Fruit fly (Drosophila melanogaster) whole organism, larva: ENCODE data around the gene CG6865.
A peak's percentile ranks its signal among the peaks of the same experiment; 100 is the strongest.

ENCODE experiments used
- noc ChIP-seq: fragments of 200-800 bp; sonication (Bioruptor generic); optimal IDR thresholded peaks from 3 replicates; lab custom pipeline; 2019; ENCODE audit warnings: missing biosample characterization, mild to moderate bottlenecking, missing genetic modification characterization, moderate library complexity

Gene CG6865

dm6 chr3L:18860467-18860866 lies 3.0 kb upstream of the CG6865 start:
- no peak for TF ChIP-seq noc

- TF ChIP-seq noc: no peak
These were observed 1.6 kb upstream of the CG6865 start for dm6 chr3L:18861893-18862292.

dm6 chr3L:18865447-18866367 lies 2.3 kb downstream of the CG6865 start, which contains the start of gene CG14074:
TSS of gene CG14074 (plus strand) at chr3L:18866225.
- no peak for TF ChIP-seq noc

dm6 chr3L:18867521-18867920 lies 4.1 kb downstream of the CG6865 start, which contains the start of gene Dysb:
TSS of gene Dysb (plus strand) at chr3L:18867771.
- TF ChIP-seq noc: peak; percentile 88

DNA sequence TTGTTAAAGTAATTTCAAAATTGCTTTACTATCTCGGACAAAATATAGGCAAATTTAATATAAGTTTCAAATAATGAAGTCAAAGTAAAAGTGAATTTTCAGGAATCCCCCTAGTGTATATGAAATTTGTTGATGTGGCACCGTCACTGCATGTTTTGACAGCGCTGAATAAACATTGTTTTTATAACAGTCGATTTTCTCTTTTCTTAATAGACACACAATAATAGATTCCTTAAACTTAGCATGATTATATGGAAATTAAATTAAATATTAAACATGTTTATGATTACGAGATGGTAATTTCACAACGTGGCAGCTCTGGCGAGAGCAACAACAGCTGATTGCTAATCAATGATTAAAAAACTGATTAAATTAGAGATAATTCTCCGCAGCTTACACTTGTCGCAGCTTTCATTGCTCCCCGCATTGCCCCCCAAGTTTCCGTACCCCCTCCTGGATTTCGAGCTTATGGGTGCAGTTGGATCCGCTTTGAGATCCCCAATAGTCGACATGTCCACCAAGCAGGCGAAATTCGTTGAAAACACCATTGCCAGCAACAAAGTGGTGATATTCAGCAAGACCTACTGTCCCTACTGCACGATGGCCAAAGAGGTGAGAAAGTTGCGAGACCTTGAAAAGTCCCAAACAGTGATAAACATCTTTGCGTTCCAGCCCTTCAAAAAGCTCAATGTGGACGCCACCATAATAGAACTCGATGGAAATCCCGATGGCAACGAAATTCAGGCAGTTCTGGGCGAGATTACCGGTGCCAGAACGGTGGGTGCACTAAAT lies 5.8 kb downstream of the CG6865 start, which contains the start of gene Grx1:
Grx1 (plus strand) TSS at position 196 of the 792 bp plus-strand sequence.
- TF ChIP-seq noc: peak; percentile 56

DNA sequence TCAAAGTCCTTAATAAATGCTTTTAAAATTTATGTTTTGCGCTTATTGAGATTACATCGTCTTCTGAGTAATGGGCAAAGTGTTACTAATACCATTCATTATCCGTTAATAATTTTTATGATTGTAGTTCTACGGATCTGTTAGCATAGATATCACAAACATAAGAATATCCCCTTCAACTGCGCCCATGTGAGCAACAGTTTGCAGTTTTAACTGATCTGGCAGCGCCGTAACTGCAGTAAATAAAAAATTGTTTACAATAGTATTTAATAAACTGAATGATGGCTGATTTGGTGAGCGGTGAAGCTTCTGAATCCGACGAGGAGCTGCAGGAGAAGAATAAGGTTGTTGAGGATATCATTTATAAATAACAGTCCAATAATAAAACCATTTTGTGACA lies 6.6 kb downstream of the CG6865 start, which contains the start of gene Blos3:
Blos3 (plus strand) TSS at position 198 of the 400 bp plus-strand sequence.
- no peak for TF ChIP-seq noc

DNA sequence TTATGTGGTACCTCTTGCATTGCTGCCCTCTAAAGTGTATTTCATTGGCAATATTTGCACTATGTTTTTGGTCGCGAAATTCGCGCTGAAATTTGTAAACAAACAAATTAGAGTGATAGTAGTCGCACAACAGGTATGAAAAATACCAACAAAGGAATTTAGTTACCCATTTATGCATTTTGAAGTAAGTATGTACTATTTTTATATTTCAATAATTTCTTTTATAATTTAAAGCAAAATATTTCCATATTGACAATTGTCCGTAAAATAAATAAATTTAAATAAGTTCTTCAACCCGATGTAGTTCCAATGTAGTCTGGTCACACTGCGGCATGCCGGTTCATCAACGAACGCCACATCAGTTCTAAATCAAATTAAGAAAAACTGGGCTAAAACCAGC lies 9.0 kb downstream of the CG6865 start, which contains the start of the genes Rad9 and Uggt:
Rad9 (minus strand) TSS at position 114 of the 400 bp plus-strand sequence.
Uggt (plus strand) TSS at position 308 of the 400 bp plus-strand sequence.
- no peak for TF ChIP-seq noc

- no peak for TF ChIP-seq noc
These were observed 18.2 kb downstream of the CG6865 start for dm6 chr3L:18881613-18882012.

dm6 chr3L:18889222-18889866 lies 25.9 kb downstream of the CG6865 start:
- no peak for TF ChIP-seq noc

DNA sequence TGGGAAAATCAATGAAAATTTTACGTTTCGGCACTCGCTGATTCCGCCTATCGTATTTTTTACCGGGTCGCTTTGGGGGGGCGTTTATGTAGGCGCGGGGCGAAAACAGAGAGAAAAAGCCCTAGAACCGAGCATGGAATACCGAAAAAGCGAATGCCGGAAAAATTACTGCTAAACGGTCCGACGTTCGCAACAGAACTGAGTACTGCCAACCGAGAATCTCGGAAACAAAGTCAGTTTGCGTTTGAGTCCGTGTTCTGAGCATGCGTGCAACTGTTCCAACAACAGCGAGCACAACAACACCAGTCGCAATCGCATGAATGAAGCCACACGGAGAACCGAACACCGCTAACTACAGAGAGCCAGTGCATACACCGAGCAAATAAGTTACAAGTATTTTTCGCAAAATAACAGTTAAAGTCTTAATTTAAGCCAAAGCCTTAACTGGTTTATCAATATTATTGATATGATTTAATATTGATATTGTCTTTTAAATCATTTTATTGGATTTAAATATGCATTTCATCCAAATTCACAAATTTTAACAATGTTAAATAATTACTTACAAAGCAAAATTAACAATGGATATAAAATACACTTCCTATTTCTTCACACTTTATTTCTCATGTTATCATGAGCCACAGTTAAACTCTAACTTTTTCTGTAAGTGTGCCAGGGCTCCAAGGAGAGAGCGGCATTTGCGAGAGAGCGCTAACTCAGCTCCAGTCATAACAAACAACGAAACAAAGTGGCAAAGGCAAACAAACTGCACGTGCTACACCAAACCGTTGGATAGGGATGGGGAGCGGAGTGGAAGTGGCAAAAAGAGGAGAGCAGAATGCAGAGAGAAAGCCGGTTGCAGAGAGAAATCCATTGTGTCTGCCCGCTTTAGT lies 27.1 kb downstream of the CG6865 start, which contains the start of gene CG3961:
CG3961 (minus strand) TSS at position 201 of the 893 bp plus-strand sequence.
- TF ChIP-seq noc: peak; percentile 78

- no peak for TF ChIP-seq noc
These were observed 28.5 kb downstream of the CG6865 start, which contains the start of gene NijB for dm6 chr3L:18891986-18892385. TSS of gene NijB (plus strand) at chr3L:18892383.

DNA sequence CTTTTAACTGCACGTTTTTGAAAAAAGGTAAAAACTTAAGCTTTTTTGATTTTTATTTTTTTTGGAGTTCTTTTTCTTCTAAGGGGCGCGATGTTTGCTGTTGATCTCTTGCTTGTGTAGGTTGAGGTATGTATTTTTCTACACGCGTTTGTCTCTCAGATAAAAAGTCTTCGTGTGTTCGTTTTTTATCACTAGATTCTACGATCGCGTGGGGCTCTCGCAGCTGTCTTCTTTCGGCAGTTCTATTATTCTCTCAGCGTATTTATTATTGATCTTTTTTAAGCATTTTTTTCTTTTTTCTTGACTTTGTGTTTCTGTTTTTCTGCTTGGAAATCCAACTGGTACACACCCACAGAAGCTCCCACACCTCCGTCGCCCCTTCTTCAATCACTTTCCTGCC lies 31.6 kb downstream of the CG6865 start:
- peak; percentile 24 for TF ChIP-seq noc

DNA sequence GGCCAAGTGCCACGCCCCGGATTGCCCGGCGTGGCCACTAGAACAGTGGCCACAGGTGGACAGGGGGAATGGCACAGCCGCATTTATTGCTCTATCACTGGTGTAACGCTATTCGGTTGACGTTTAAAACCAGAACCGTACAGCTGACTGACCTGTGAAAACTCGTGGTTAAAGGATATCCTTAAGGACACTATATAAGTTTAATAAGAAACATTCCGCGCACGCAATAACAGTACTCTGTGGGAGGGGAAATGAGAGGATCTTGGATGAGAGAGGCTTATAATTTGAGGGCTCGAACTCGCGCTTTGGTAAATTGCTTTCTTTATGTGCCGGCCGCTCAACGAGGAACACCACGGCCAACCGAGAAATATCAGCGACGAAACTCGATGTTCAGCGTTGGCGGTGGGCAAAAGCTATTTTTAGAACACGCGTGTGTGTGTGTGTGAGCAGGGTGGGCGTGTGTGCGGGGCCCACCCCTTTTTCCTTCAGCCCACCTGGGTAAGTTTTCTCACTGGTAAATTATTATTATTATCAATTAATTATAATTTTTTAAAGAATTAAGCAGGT lies 32.9 kb downstream of the CG6865 start:
- TF ChIP-seq noc: no peak

DNA sequence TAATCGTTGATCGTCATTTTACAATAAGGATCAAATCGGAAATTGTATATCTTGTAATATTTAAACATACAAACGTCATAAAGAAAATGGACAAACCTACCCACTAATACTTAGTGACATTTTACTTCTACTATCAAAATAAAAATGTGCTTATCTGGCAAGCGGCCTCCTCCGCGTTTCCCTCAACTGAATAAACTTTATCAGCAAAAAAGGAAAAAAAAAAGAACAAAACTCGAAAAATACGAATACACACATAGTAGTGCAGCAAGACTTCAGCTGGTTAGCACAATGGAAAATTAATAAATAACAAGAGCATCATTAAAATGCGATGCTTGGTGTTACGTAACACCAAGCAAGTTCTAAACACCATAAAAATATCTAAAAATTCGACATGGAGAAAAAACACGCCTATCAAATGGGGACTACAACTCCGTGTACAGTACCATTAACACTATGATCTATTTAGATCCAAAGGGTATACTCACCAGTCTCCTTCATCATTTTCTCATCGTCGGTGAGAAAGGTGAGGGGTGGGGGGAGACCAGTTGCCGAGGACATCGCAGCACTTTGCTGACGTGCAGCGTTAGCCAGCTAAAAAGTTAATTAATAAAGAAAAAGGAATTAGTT lies 34.1 kb downstream of the CG6865 start:
- no peak for TF ChIP-seq noc
